Fruit fly (Drosophila melanogaster) whole organism, pupa: ENCODE measurements around the gene CG17472.

Experiments used
- CG10348 ChIP-seq: fragments of 200-800 bp; sonication (Bioruptor generic); IDR thresholded peaks from 2 replicates; pipeline ENCODE4 v1.3.6; 2022; ENCODE audit warnings: missing biosample characterization, missing genetic modification characterization
- CG12605 ChIP-seq: fragments of 200-800 bp; sonication (Bioruptor generic); IDR thresholded peaks from 2 replicates; pipeline ENCODE4 v1.3.6; 2022; ENCODE audit warnings: missing biosample characterization, missing genetic modification characterization
- CG13204 ChIP-seq: fragments of 200-800 bp; sonication (Bioruptor generic); optimal IDR thresholded peaks from 2 replicates; lab custom pipeline; 2018; ENCODE audit warnings: missing biosample characterization, mild to moderate bottlenecking, missing genetic modification characterization, moderate library complexity
- CG14655 ChIP-seq: fragments of 200-800 bp; sonication (Bioruptor generic); optimal IDR thresholded peaks from 3 replicates; lab custom pipeline; 2017; ENCODE audit warnings: mild to moderate bottlenecking, missing biosample characterization, missing genetic modification reagents, missing genetic modification characterization
- CG15710 ChIP-seq: fragments of 200-800 bp; sonication (Bioruptor generic); optimal IDR thresholded peaks from 2 replicates; lab custom pipeline; 2018; ENCODE audit warnings: missing biosample characterization, mild to moderate bottlenecking, missing genetic modification characterization, moderate library complexity
- CG17806 ChIP-seq: fragments of 200-800 bp; sonication (Bioruptor generic); optimal IDR thresholded peaks from 2 replicates; lab custom pipeline; 2018; ENCODE audit warnings: missing biosample characterization, mild to moderate bottlenecking, missing genetic modification characterization, moderate library complexity
- CG32121 ChIP-seq: fragments of 200-800 bp; sonication (Bioruptor generic); IDR thresholded peaks from 2 replicates; pipeline ENCODE4 v1.3.6; 2022; ENCODE audit warnings: missing biosample characterization, missing genetic modification characterization
- CG34367 ChIP-seq: fragments of 200-800 bp; sonication (Bioruptor generic); optimal IDR thresholded peaks from 2 replicates; lab custom pipeline; 2018; ENCODE audit warnings: missing biosample characterization, mild to moderate bottlenecking, missing genetic modification characterization
- CG4496 ChIP-seq: fragments of 200-800 bp; sonication (Bioruptor generic); IDR thresholded peaks from 3 replicates; pipeline ENCODE4 v1.3.6; 2022; ENCODE audit warnings: missing biosample characterization, missing genetic modification characterization
- CG8159 ChIP-seq: fragments of 200-800 bp; sonication (Bioruptor generic); optimal IDR thresholded peaks from 3 replicates; lab custom pipeline; 2018; ENCODE audit warnings: missing biosample characterization, mild to moderate bottlenecking, missing genetic modification characterization, moderate library complexity
- CG8301 ChIP-seq: fragments of 200-800 bp; sonication (Bioruptor generic); optimal IDR thresholded peaks from 2 replicates; lab custom pipeline; 2018; ENCODE audit warnings: missing biosample characterization, mild to moderate bottlenecking, missing genetic modification characterization
- CG9948 ChIP-seq: fragments of 200-800 bp; sonication (Bioruptor generic); optimal IDR thresholded peaks from 2 replicates; lab custom pipeline; 2018; ENCODE audit warnings: missing biosample characterization, mild to moderate bottlenecking, missing genetic modification characterization, moderate library complexity
- D1 ChIP-seq: fragments of 200-800 bp; sonication (Bioruptor generic); optimal IDR thresholded peaks from 2 replicates; lab custom pipeline; 2018; ENCODE audit warnings: missing biosample characterization, mild to moderate bottlenecking, missing genetic modification characterization, moderate library complexity
- EcR ChIP-seq: fragments of 200-800 bp; sonication (Bioruptor generic); optimal IDR thresholded peaks from 3 replicates; lab custom pipeline; 2019; ENCODE audit warnings: missing biosample characterization, missing genetic modification characterization, mild to moderate bottlenecking, moderate library complexity, missing genetic modification reagents
- Ets98B ChIP-seq: fragments of 200-800 bp; sonication (Bioruptor generic); IDR thresholded peaks from 2 replicates; pipeline ENCODE4 v1.3.6; 2022; ENCODE audit warnings: missing biosample characterization, missing genetic modification characterization
- Pif1A ChIP-seq: fragments of 200-800 bp; sonication (Bioruptor generic); optimal IDR thresholded peaks from 3 replicates; lab custom pipeline; 2016; ENCODE audit warnings: missing biosample characterization, missing genetic modification characterization
- Pif1B ChIP-seq: fragments of 200-800 bp; sonication (Bioruptor generic); optimal IDR thresholded peaks from 3 replicates; lab custom pipeline; 2016; ENCODE audit warnings: missing biosample characterization, missing genetic modification characterization
- Snoo ChIP-seq: fragments of 200-800 bp; sonication (Bioruptor generic); optimal IDR thresholded peaks from 3 replicates; lab custom pipeline; 2017; ENCODE audit warnings: missing biosample characterization, mild to moderate bottlenecking, missing genetic modification characterization, inconsistent platforms
- fd96Ca ChIP-seq: fragments of 200-800 bp; sonication (Bioruptor generic); IDR thresholded peaks from 3 replicates; pipeline ENCODE4 v1.3.6; 2022; ENCODE audit warnings: missing biosample characterization, missing genetic modification characterization
- gl ChIP-seq: fragments of 200-800 bp; sonication (Bioruptor generic); optimal IDR thresholded peaks from 2 replicates; lab custom pipeline; 2018; ENCODE audit warnings: missing biosample characterization, mild to moderate bottlenecking, missing genetic modification characterization
- rn ChIP-seq: fragments of 200-800 bp; sonication (Bioruptor generic); IDR thresholded peaks from 2 replicates; pipeline ENCODE4 v1.3.6; 2022; ENCODE audit warnings: missing biosample characterization, missing genetic modification characterization

The CG17472 gene

dm6 chr2L:20649891-20650290 lies 15.6 kb downstream of the CG17472 start, which contains the start of gene CG2611:
CG2611 (plus strand) TSS chr2L:20650189.
- TF ChIP-seq Ets98B (GFP tag; lab: Robert Waterston, UW), result peak; percentile 28; the same call in 1 of the 2 replicates
- TF ChIP-seq CG17806, result peak; percentile 39
- 0 out of 2 replicates have a peak, but pooled peaks have one; percentile 11 for TF ChIP-seq CG12605 (GFP tag; lab: Robert Waterston, UW)
- TF ChIP-seq fd96Ca (GFP tag; lab: Robert Waterston, UW), result no peak
- TF ChIP-seq Snoo (tag; lab: Kevin White, UChicago), result peak; percentile 45
- peak; percentile 41 for TF ChIP-seq CG15710 (tag; lab: Kevin White, UChicago)
- no peak for TF ChIP-seq CG9948 (tag; lab: Kevin White, UChicago)
- TF ChIP-seq CG34367 (tag; lab: Kevin White, UChicago), result no peak

- peak; percentile 22 for TF ChIP-seq CG17806
- no peak for TF ChIP-seq Pif1B (GFP tag; lab: Kevin White, UChicago)
- peak; percentile 45 for TF ChIP-seq Ets98B (GFP tag; lab: Robert Waterston, UW)
- TF ChIP-seq CG13204, result no peak
- TF ChIP-seq CG32121, result peak; percentile 60
- TF ChIP-seq gl, result no peak
- peak; percentile 8; the same call in 1 of the 3 replicates for TF ChIP-seq fd96Ca (GFP tag; lab: Robert Waterston, UW)
- peak; percentile 79 for TF ChIP-seq EcR
- TF ChIP-seq CG15710 (tag; lab: Kevin White, UChicago), result peak; percentile 37
Observed at dm6 chr2L:20656110-20656509, 21.8 kb downstream of the CG17472 start, which contains the start of the genes brun and CG2614. brun (minus strand) TSS chr2L:20656178. CG2614 (plus strand) TSS chr2L:20656426.

dm6 chr2L:20661071-20661470 lies 26.8 kb downstream of the CG17472 start:
- peak; percentile 28; the same call in 1 of the 2 replicates for TF ChIP-seq Ets98B (GFP tag; lab: Robert Waterston, UW)
- no peak for TF ChIP-seq gl
- TF ChIP-seq CG17806, result no peak
- no peak for TF ChIP-seq CG8301 (tag; lab: Kevin White, UChicago)
- peak; percentile 36; the same call in 1 of the 3 replicates for TF ChIP-seq CG4496 (GFP tag; lab: Robert Waterston, UW)
- TF ChIP-seq CG34367 (tag; lab: Kevin White, UChicago), result no peak

dm6 chr2L:20664428-20664827 lies 30.1 kb downstream of the CG17472 start:
- no peak for TF ChIP-seq CG17806
- TF ChIP-seq rn (GFP tag; lab: Robert Waterston, UW), result no peak
- TF ChIP-seq Snoo (tag; lab: Kevin White, UChicago), result no peak
- no peak for TF ChIP-seq CG32121
- no peak for TF ChIP-seq Ets98B (GFP tag; lab: Robert Waterston, UW)
- no peak for TF ChIP-seq CG8301 (tag; lab: Kevin White, UChicago)
- TF ChIP-seq CG4496 (GFP tag; lab: Robert Waterston, UW), result no peak
- TF ChIP-seq CG12605 (GFP tag; lab: Robert Waterston, UW), result no peak
- no peak for TF ChIP-seq D1 (tag; lab: Kevin White, UChicago)
- TF ChIP-seq CG8159, result no peak
- TF ChIP-seq Pif1A (GFP tag; lab: Kevin White, UChicago), result no peak
- TF ChIP-seq EcR, result no peak
- no peak for TF ChIP-seq Pif1B (GFP tag; lab: Kevin White, UChicago)

dm6 chr2L:20671212-20671611 lies 36.9 kb downstream of the CG17472 start:
- TF ChIP-seq Ets98B (GFP tag; lab: Robert Waterston, UW) (0 out of 2 replicates have a peak, but pooled peaks have one; percentile 15), CG4496 (GFP tag; lab: Robert Waterston, UW) (no peak)

dm6 chr2L:20673737-20674461 lies 39.6 kb downstream of the CG17472 start:
- TF ChIP-seq CG10348 (GFP tag; lab: Robert Waterston, UW) (no peak), CG32121 (0 out of 2 replicates have a peak, but pooled peaks have one; percentile 24), EcR (peak; percentile 17), Ets98B (GFP tag; lab: Robert Waterston, UW) (no peak)

- TF ChIP-seq CG34367 (tag; lab: Kevin White, UChicago) (no peak), CG9948 (tag; lab: Kevin White, UChicago) (no peak), D1 (tag; lab: Kevin White, UChicago) (no peak), Snoo (tag; lab: Kevin White, UChicago) (no peak), Pif1B (GFP tag; lab: Kevin White, UChicago) (no peak)
Observed at dm6 chr2L:20674718-20675117, 40.4 kb downstream of the CG17472 start.

dm6 chr2L:20675875-20676274 lies 41.6 kb downstream of the CG17472 start, which contains the start of the genes CG31678 and IKKepsilon:
CG31678 (minus strand) TSS chr2L:20675941.
IKKepsilon (plus strand) TSS chr2L:20676045.
- TF ChIP-seq CG8159 (peak; percentile 43), CG34367 (tag; lab: Kevin White, UChicago) (peak; percentile 28), CG10348 (GFP tag; lab: Robert Waterston, UW) (no peak), CG32121 (0 out of 2 replicates have a peak, but pooled peaks have one; percentile 26), CG8301 (tag; lab: Kevin White, UChicago) (peak; percentile 25), CG13204 (no peak), gl (no peak), rn (GFP tag; lab: Robert Waterston, UW) (0 out of 2 replicates have a peak, but pooled peaks have one; percentile 10), Snoo (tag; lab: Kevin White, UChicago) (peak; percentile 45), D1 (tag; lab: Kevin White, UChicago) (no peak), CG17806 (peak; percentile 39), Ets98B (GFP tag; lab: Robert Waterston, UW) (peak; percentile 59), CG15710 (tag; lab: Kevin White, UChicago) (peak; percentile 46), CG4496 (GFP tag; lab: Robert Waterston, UW) (peak; percentile 44; the same call in 1 of the 3 replicates), CG12605 (GFP tag; lab: Robert Waterston, UW) (peak; percentile 29; the same call in 1 of the 2 replicates), CG14655 (GFP tag; lab: Kevin White, UChicago) (no peak), CG9948 (tag; lab: Kevin White, UChicago) (peak; percentile 29), EcR (peak; percentile 30), fd96Ca (GFP tag; lab: Robert Waterston, UW) (no peak), Pif1A (GFP tag; lab: Kevin White, UChicago) (no peak), Pif1B (GFP tag; lab: Kevin White, UChicago) (no peak)
